Worm (Caenorhabditis elegans) whole organism, young adult: ENCODE data around the gene spp-1.
A peak's percentile ranks its signal among the peaks of the same experiment; 100 is the strongest.

ENCODE experiments used
- D2030.7 ChIP-seq: fragments of 200-800 bp; sonication (Bioruptor generic); IDR thresholded peaks from 2 replicates; pipeline ENCODE4 v1.3.6; 2022; ENCODE audit warnings: missing genetic modification reagents, missing genetic modification characterization, missing compliant biosample characterization
- F10E7.11 ChIP-seq: sonication (generic microtip); optimal IDR thresholded peaks from 2 replicates; lab custom pipeline; 2017; ENCODE audit warnings: mild to moderate bottlenecking, missing genetic modification characterization, moderate library complexity, missing compliant biosample characterization
- F23B12.7 ChIP-seq: sonication (generic microtip); optimal IDR thresholded peaks from 2 replicates; lab custom pipeline; 2017; ENCODE audit warnings: missing genetic modification characterization, mild to moderate bottlenecking, missing compliant biosample characterization, antibody characterized with exemption, moderate library complexity; ENCODE audit not compliant: insufficient read depth
- F33H1.4 ChIP-seq: fragments of 200-800 bp; sonication (Bioruptor generic); IDR thresholded peaks from 2 replicates; pipeline ENCODE4 v1.3.6; 2022; ENCODE audit warnings: missing genetic modification reagents, missing genetic modification characterization, missing compliant biosample characterization
- F55B11.4 ChIP-seq: sonication (generic microtip); optimal IDR thresholded peaks from 2 replicates; lab custom pipeline; 2016; ENCODE audit warnings: missing compliant biosample characterization, missing genetic modification characterization, borderline replicate concordance; ENCODE audit not compliant: insufficient read depth
- T26A5.8 ChIP-seq: sonication (generic microtip); optimal IDR thresholded peaks from 2 replicates; lab custom pipeline; 2016; ENCODE audit warnings: missing genetic modification characterization, missing compliant biosample characterization
- akir-1 ChIP-seq: fragments of 200-800 bp; sonication (Bioruptor generic); optimal IDR thresholded peaks from 2 replicates; lab custom pipeline; 2018; ENCODE audit warnings: mild to moderate bottlenecking, missing genetic modification characterization, moderate library complexity, missing compliant biosample characterization
- ama-1 ChIP-seq, 3 experiments: fragments of 150-350 bp in 1 of 3; sonication (generic microtip) in 2 of 3; optimal IDR thresholded peaks; 2 replicates each; lab custom pipeline; 2014 to 2018; ENCODE audit warnings: missing biosample characterization in 2 of 3, missing genetic modification characterization in 2 of 3, missing genetic modification reagents in 2 of 3
- athp-1 ChIP-seq: sonication (generic microtip); optimal IDR thresholded peaks from 2 replicates; lab custom pipeline; 2017; ENCODE audit warnings: mild to moderate bottlenecking, missing genetic modification characterization, missing compliant biosample characterization
- attf-5 ChIP-seq: fragments of 200-800 bp; sonication (Bioruptor generic); optimal IDR thresholded peaks from 2 replicates; lab custom pipeline; 2018; ENCODE audit warnings: mild to moderate bottlenecking, missing genetic modification characterization, missing compliant biosample characterization
- cebp-1 ChIP-seq, 2 experiments: fragments of 200-800 bp in 1 of 2; sonication (Bioruptor generic) in 1 of 2; sonication (generic microtip) in 1 of 2; IDR thresholded peaks in 1 of 2; optimal IDR thresholded peaks in 1 of 2; 2 replicates each; pipeline versions ENCODE4 v1.3.6 to Lab custom; 2017 to 2022; ENCODE audit warnings: missing compliant biosample characterization in 2 of 2, missing genetic modification characterization in 2 of 2, mild to moderate bottlenecking in 1 of 2, missing genetic modification reagents in 1 of 2, moderate library complexity in 1 of 2
- chd-7 ChIP-seq: sonication (generic microtip); optimal IDR thresholded peaks from 2 replicates; lab custom pipeline; 2016; ENCODE audit warnings: mild to moderate bottlenecking, missing genetic modification characterization, moderate library complexity, missing compliant biosample characterization
- dox-1 ChIP-seq: fragments of 200-800 bp; sonication (Bioruptor generic); IDR thresholded peaks from 2 replicates; pipeline ENCODE4 v1.3.6; 2022; ENCODE audit warnings: missing genetic modification reagents, missing genetic modification characterization, missing compliant biosample characterization
- dpl-1 ChIP-seq: fragments of 150-350 bp; optimal IDR thresholded peaks from 2 replicates; lab custom pipeline; 2014; ENCODE audit warnings: missing biosample characterization, missing genetic modification reagents, missing genetic modification characterization
- efl-1 ChIP-seq: fragments of 150-350 bp; optimal IDR thresholded peaks from 2 replicates; lab custom pipeline; 2014; ENCODE audit warnings: missing biosample characterization, missing genetic modification reagents, missing genetic modification characterization
- egl-18 ChIP-seq: fragments of 200-800 bp; sonication (Bioruptor generic); IDR thresholded peaks from 2 replicates; pipeline ENCODE4 v1.3.6; 2022; ENCODE audit warnings: missing genetic modification reagents, missing genetic modification characterization, missing compliant biosample characterization
- egrh-3 ChIP-seq: fragments of 200-800 bp; sonication (Bioruptor generic); IDR thresholded peaks from 2 replicates; pipeline ENCODE4 v1.3.6; 2022; ENCODE audit warnings: missing genetic modification reagents, missing genetic modification characterization, missing compliant biosample characterization
- him-1 ChIP-seq: sonication (generic microtip); optimal IDR thresholded peaks from 2 replicates; lab custom pipeline; 2016; ENCODE audit warnings: missing genotype, missing genetic modification reagents, missing genetic modification characterization, missing compliant biosample characterization
- hlh-12 ChIP-seq: sonication (generic microtip); optimal IDR thresholded peaks from 2 replicates; lab custom pipeline; 2016; ENCODE audit warnings: missing genetic modification characterization, missing compliant biosample characterization
- hrde-1 ChIP-seq: sonication (generic microtip); optimal IDR thresholded peaks from 2 replicates; lab custom pipeline; 2016; ENCODE audit warnings: missing genetic modification characterization, mild to moderate bottlenecking, missing compliant biosample characterization, moderate library complexity, missing genotype, missing genetic modification reagents, borderline replicate concordance
- let-607 ChIP-seq, 2 experiments: fragments of 200-800 bp in 1 of 2; sonication (Bioruptor generic) in 1 of 2; sonication (generic microtip) in 1 of 2; optimal IDR thresholded peaks; 2 replicates each; lab custom pipeline; 2016 to 2018; ENCODE audit warnings: mild to moderate bottlenecking in 2 of 2, missing compliant biosample characterization in 2 of 2, missing genetic modification characterization in 2 of 2, moderate library complexity in 2 of 2, missing genotype in 1 of 2
- lin-26 ChIP-seq: fragments of 200-800 bp; sonication (Bioruptor generic); IDR thresholded peaks from 2 replicates; pipeline ENCODE4 v1.3.6; 2022; ENCODE audit warnings: missing genetic modification reagents, missing genetic modification characterization, missing compliant biosample characterization
- lin-54 ChIP-seq: fragments of 200-800 bp; sonication (Bioruptor generic); optimal IDR thresholded peaks from 2 replicates; lab custom pipeline; 2018; ENCODE audit warnings: mild to moderate bottlenecking, missing genetic modification characterization, missing compliant biosample characterization
- lsl-1 ChIP-seq: fragments of 200-800 bp; sonication (Bioruptor generic); optimal IDR thresholded peaks from 2 replicates; lab custom pipeline; 2018; ENCODE audit warnings: mild to moderate bottlenecking, missing genetic modification characterization, moderate library complexity, missing compliant biosample characterization
- madf-10 ChIP-seq: sonication (generic microtip); optimal IDR thresholded peaks from 2 replicates; lab custom pipeline; 2016; ENCODE audit warnings: mild to moderate bottlenecking, missing genetic modification characterization, missing compliant biosample characterization
- madf-6 ChIP-seq: fragments of 200-800 bp; sonication (Bioruptor generic); IDR thresholded peaks from 2 replicates; pipeline ENCODE4 v1.3.6; 2022; ENCODE audit warnings: missing genetic modification reagents, missing genetic modification characterization, missing compliant biosample characterization
- madf-8 ChIP-seq: fragments of 200-800 bp; sonication (Bioruptor generic); conservative IDR thresholded peaks from 2 replicates; pipeline ENCODE4 v1.3.6; 2022; ENCODE audit warnings: missing genetic modification reagents, missing genetic modification characterization, missing compliant biosample characterization
- nhr-27 ChIP-seq: fragments of 200-800 bp; sonication (Bioruptor generic); optimal IDR thresholded peaks from 2 replicates; lab custom pipeline; 2018; ENCODE audit warnings: mild to moderate bottlenecking, missing genetic modification characterization, moderate library complexity, missing compliant biosample characterization
- nhr-80 ChIP-seq: sonication (generic microtip); optimal IDR thresholded peaks from 2 replicates; lab custom pipeline; 2016; ENCODE audit warnings: missing genetic modification characterization, missing compliant biosample characterization
- pbrm-1 ChIP-seq: fragments of 200-800 bp; sonication (Bioruptor generic); IDR thresholded peaks from 2 replicates; pipeline ENCODE4 v1.3.6; 2022; ENCODE audit warnings: missing genetic modification reagents, missing genetic modification characterization, missing compliant biosample characterization
- repo-1 ChIP-seq: sonication (generic microtip); optimal IDR thresholded peaks from 2 replicates; lab custom pipeline; 2017; ENCODE audit warnings: mild to moderate bottlenecking, missing genetic modification characterization, missing compliant biosample characterization
- snpc-4 ChIP-seq, 5 experiments: fragments of 150-350 bp in 1 of 5; sonication (generic microtip) in 4 of 5; optimal IDR thresholded peaks; 2 replicates each; lab custom pipeline; 2014 to 2018; ENCODE audit warnings: missing genetic modification characterization in 5 of 5, missing biosample characterization in 3 of 5, antibody characterized with exemption in 2 of 5, mild to moderate bottlenecking in 2 of 5, missing compliant biosample characterization in 2 of 5, missing genotype in 2 of 5, moderate library complexity in 2 of 5, missing genetic modification reagents in 1 of 5
- tbx-9 ChIP-seq: sonication (generic microtip); optimal IDR thresholded peaks from 2 replicates; lab custom pipeline; 2016; ENCODE audit warnings: borderline replicate concordance, missing genetic modification characterization, inconsistent platforms, missing compliant biosample characterization
- xnd-1 ChIP-seq: sonication (generic microtip); optimal IDR thresholded peaks from 2 replicates; lab custom pipeline; 2016; ENCODE audit warnings: missing genotype, missing genetic modification reagents, missing genetic modification characterization, missing compliant biosample characterization
- zfh-2 ChIP-seq: fragments of 200-800 bp; sonication (Bioruptor generic); conservative IDR thresholded peaks from 2 replicates; pipeline ENCODE4 v1.3.6; 2022; ENCODE audit warnings: missing genetic modification reagents, missing genetic modification characterization, missing compliant biosample characterization
- ztf-18 ChIP-seq: sonication (generic microtip); optimal IDR thresholded peaks from 2 replicates; lab custom pipeline; 2016; ENCODE audit warnings: missing genotype, mild to moderate bottlenecking, missing genetic modification characterization, missing compliant biosample characterization
- ztf-6 ChIP-seq: fragments of 200-800 bp; sonication (Bioruptor generic); IDR thresholded peaks from 2 replicates; pipeline ENCODE4 v1.3.6; 2022; ENCODE audit warnings: missing genetic modification reagents, missing genetic modification characterization, missing compliant biosample characterization

Gene spp-1

DNA sequence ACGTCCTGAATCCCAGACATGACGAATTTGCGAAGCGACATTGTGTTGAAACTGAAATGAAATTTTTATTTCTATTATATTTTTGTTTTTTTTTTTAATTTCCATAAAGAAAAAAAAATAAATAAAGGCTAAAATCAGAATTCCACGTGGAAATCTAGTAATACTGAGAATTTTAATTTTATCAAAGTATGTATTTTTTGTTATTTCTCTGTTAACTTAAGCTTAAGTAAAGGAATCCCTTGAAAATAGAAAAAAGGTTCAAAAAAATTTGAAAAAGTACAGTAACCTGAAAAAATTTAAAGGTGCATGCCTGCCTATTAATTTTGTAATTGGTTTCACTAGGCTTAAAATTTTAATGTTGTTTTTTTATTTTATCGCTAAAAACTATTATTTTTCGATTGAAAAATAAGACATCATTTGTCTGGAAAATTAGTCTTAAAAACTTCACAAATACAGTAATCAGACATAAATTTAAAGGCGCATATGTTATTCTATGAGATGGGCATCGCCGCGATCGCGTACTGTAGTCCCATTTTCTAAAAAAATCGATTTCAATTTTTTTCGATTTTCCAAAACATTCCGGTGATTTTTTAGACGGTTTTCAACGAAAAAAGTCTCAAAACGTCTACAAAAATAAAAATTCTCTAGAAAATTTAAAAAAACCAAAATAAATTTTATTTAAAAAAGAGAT is 25.0 kb downstream of the spp-1 start, which contains the start of gene nex-2:
nex-2 (minus strand) TSS at position 51 of the 691 bp plus-strand sequence.
- TF ChIP-seq ztf-18 (tag; lab: Kevin White, UChicago) = peak; percentile 0
- no peak for TF ChIP-seq F55B11.4 (tag; lab: Kevin White, UChicago)
- TF ChIP-seq pbrm-1 (GFP tag; lab: Robert Waterston, UW) = no peak
- TF ChIP-seq madf-6 (GFP tag; lab: Robert Waterston, UW) = peak; percentile 89
- TF ChIP-seq hrde-1 (tag; lab: Kevin White, UChicago) = no peak
- peak; percentile 90 for TF ChIP-seq lsl-1 (GFP tag; lab: Kevin White, UChicago)
- peak; percentile 83 for TF ChIP-seq madf-8
- TF ChIP-seq madf-10 (tag; lab: Kevin White, UChicago) = no peak
- 0 out of 2 replicates have a peak, but pooled peaks have one; percentile 36 for TF ChIP-seq D2030.7 (GFP tag; lab: Robert Waterston, UW)
- TF ChIP-seq xnd-1 (tag; lab: Kevin White, UChicago) = peak; percentile 71
- peak; percentile 67 for TF ChIP-seq F33H1.4 (GFP tag; lab: Robert Waterston, UW)
- no peak for TF ChIP-seq akir-1
- TF ChIP-seq egl-18 (GFP tag; lab: Robert Waterston, UW) = no peak
- TF ChIP-seq T26A5.8 (tag; lab: Kevin White, UChicago) = no peak
- no peak for TF ChIP-seq lin-54 (GFP tag; lab: Kevin White, UChicago)
- no peak for TF ChIP-seq hlh-12

DNA sequence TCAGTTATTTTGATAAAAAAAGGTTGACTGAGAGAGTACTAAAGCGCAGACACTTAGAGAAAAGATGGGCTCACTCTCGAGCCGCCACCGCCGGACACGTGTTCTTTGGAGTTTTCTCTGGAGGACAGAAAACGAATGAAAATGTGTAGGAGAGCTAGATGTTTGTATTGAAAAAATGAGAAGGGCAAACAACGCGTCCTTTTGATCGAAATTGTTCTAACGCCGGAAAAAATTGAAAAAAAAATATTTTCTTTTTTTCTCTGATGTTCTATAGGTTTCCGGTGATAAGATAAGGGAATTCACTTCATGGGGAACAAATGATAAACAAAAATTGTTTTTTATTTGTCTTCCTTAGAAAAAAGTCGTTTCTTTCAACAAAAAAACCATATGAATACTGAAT is 25.7 kb downstream of the spp-1 start:
- TF ChIP-seq cebp-1 (GFP tag; IDR thresholded peaks at IDR 0.05; lab: Robert Waterston, UW) (no peak), cebp-1 (tag; optimal IDR thresholded peaks at IDR 0.05; lab: Kevin White, UChicago) (peak; percentile 49), ama-1 (optimal IDR thresholded peaks at IDR 0.05; lab: Kevin White, UChicago) (peak; percentile 9), ama-1 (GFP tag; optimal IDR thresholded peaks at IDR 0.05; lab: Kevin White, UChicago) (no peak), ztf-18 (tag; lab: Kevin White, UChicago) (peak; percentile 29), let-607 (tag; optimal IDR thresholded peaks at IDR 0.05; lab: Kevin White, UChicago) (peak in 1 of 2 experiments; percentile 35), F23B12.7 (tag; lab: Kevin White, UChicago) (peak; percentile 41), efl-1 (GFP tag; lab: Kevin White, UChicago) (no peak), F10E7.11 (no peak), nhr-80 (peak; percentile 56)

ce11 chrIII:10328565-10329541 is 26.6 kb downstream of the spp-1 start:
- TF ChIP-seq athp-1 (no peak), F23B12.7 (tag; lab: Kevin White, UChicago) (no peak), cebp-1 (GFP tag; IDR thresholded peaks at IDR 0.05; lab: Robert Waterston, UW) (0 out of 2 replicates have a peak, but pooled peaks have one; percentile 11), cebp-1 (tag; optimal IDR thresholded peaks at IDR 0.05; lab: Kevin White, UChicago) (peak; percentile 77), nhr-80 (peak; percentile 8), snpc-4 (GFP tag; optimal IDR thresholded peaks at IDR 0.05; lab: Kevin White, UChicago) (no peak), snpc-4 (tag; optimal IDR thresholded peaks at IDR 0.05; lab: Kevin White, UChicago) (no peak), lin-26 (GFP tag; lab: Robert Waterston, UW) (no peak), tbx-9 (tag; lab: Kevin White, UChicago) (peak; percentile 77), zfh-2 (GFP tag; lab: Robert Waterston, UW) (peak; percentile 84), egrh-3 (GFP tag; lab: Robert Waterston, UW) (peak; percentile 45; the same call in 1 of the 2 replicates), efl-1 (GFP tag; lab: Kevin White, UChicago) (peak; percentile 51), dox-1 (GFP tag; lab: Robert Waterston, UW) (no peak), nhr-27 (no peak), repo-1 (no peak), F55B11.4 (tag; lab: Kevin White, UChicago) (no peak), him-1 (tag; lab: Kevin White, UChicago) (no peak), madf-6 (GFP tag; lab: Robert Waterston, UW) (peak; percentile 43), dpl-1 (GFP tag; lab: Kevin White, UChicago) (no peak), ztf-6 (GFP tag; lab: Robert Waterston, UW) (no peak), attf-5 (GFP tag; lab: Kevin White, UChicago) (no peak), chd-7 (tag; lab: Kevin White, UChicago) (peak; percentile 16)
